Fruit fly (Drosophila melanogaster): Measurements from ENCODE around the gene CG15812.

Gene CG15812

DNA sequence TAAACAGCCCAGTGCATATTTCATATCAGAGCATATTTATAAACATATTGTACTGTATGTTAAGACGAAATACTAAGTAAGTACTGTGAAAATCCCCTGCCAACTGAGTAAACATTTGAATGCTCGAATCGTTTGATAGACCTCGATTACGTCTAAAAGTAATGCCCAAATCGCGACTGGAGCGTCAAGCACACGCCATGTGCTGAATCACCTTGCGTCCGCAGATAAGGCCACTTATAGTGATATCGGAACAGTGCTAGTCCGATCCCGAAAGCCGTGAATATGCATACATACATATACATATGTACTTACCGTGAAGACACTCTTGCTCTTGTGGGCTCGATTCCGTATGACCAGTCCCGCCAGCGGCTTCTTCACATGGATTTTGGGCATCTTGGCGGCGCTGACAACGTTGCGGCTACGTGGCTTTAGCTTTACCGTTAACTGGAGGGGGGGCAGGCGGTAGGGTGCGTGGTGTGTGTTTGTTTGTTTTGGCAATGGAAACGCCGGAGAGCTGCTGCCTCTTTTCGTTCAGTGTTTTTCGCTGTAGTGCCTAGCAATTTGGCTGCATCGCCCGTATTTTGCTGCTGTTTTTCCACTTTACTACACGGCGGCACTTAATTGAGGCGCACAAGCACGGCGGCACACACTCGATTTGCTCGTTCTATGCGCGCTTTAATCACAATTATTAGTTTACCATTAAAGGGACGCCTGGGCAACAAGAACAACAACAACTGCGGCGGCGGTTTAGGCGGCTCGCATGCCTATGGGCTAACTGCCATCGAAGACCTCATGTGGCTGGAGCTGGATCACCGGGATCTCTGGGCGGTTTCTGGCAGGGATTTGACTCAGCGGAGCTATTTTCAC lies 17.0 kb upstream of the CG15812 start:
- TF ChIP-seq cnc (optimal IDR thresholded peaks at IDR 0.05), result peak in 1 of 2 experiments; percentile 8
- TF ChIP-seq ovo (GFP tag; optimal IDR thresholded peaks at IDR 0.05), result peak; percentile 29
- no peak for TF ChIP-seq cic (GFP tag; optimal IDR thresholded peaks at IDR 0.05)
- no peak for TF ChIP-seq Hr96 (GFP tag; optimal IDR thresholded peaks at IDR 0.05)
- TF ChIP-seq toe (GFP tag; optimal IDR thresholded peaks at IDR 0.05), result no peak
- no peak for TF ChIP-seq CG1620 (GFP tag; optimal IDR thresholded peaks at IDR 0.05)
- no peak for TF ChIP-seq kay (GFP tag; ENCODE audit: borderline replicate concordance)
- no peak for TF ChIP-seq CG33017 (tag; optimal IDR thresholded peaks at IDR 0.05)
- no peak for TF ChIP-seq tj (GFP tag; optimal IDR thresholded peaks at IDR 0.05)
- peak; percentile 52 for TF ChIP-seq Mnt (GFP tag; optimal IDR thresholded peaks at IDR 0.05)
- no peak for TF ChIP-seq CG7101 (tag; optimal IDR thresholded peaks at IDR 0.05)

DNA sequence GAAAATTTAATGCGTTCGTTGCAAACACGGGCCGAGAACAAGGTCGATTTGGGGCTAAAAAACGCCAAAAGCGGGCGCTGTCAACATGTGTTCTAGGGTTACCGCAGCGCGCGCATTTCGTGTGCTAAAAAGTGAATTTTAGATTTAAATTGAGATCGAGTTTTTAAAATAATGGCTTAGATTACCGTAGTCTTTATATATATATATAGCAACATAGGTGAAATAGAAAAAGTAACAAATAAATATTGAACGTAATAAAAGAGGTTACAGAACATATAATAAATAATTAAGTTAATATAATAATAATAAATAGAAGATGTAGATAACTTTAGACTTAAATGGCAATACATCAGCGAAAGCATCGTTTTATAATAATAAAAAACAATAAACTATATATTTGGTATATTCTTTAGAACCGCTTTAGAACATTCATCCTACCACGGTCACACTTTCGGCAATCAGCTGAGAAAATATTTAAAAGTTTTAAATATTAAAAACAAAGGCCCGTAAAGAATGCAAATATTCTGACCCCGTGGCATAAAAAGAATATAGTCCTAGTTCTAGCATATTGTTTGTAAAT lies 16.3 kb upstream of the CG15812 start, which contains the start of the genes CG11537 and Alg2:
Gene CG11537 (minus strand): TSS at position 75 of the 580 bp plus-strand sequence.
Gene Alg2 (plus strand): TSS at position 426 of the 580 bp plus-strand sequence.
- TF ChIP-seq CG7045 (GFP tag; optimal IDR thresholded peaks at IDR 0.05) (peak; percentile 21), CG5204 (GFP tag; optimal IDR thresholded peaks at IDR 0.05) (no peak), tj (GFP tag; optimal IDR thresholded peaks at IDR 0.05) (peak; percentile 59), CG11617 (GFP tag; optimal IDR thresholded peaks at IDR 0.05) (peak; percentile 10), bab1 (GFP tag; optimal IDR thresholded peaks at IDR 0.05) (peak; percentile 55), ovo (GFP tag; optimal IDR thresholded peaks at IDR 0.05) (no peak), CG14711 (tag; optimal IDR thresholded peaks at IDR 0.05) (peak; percentile 98), CG12768 (GFP tag; optimal IDR thresholded peaks at IDR 0.05) (peak; percentile 54), cnc (optimal IDR thresholded peaks at IDR 0.05) (no peak), Mnt (GFP tag; optimal IDR thresholded peaks at IDR 0.05) (peak; percentile 57), CG1620 (GFP tag; optimal IDR thresholded peaks at IDR 0.05) (peak; percentile 27), kay (GFP tag; ENCODE audit: borderline replicate concordance) (no peak), CG7101 (tag; optimal IDR thresholded peaks at IDR 0.05) (peak; percentile 12)

DNA sequence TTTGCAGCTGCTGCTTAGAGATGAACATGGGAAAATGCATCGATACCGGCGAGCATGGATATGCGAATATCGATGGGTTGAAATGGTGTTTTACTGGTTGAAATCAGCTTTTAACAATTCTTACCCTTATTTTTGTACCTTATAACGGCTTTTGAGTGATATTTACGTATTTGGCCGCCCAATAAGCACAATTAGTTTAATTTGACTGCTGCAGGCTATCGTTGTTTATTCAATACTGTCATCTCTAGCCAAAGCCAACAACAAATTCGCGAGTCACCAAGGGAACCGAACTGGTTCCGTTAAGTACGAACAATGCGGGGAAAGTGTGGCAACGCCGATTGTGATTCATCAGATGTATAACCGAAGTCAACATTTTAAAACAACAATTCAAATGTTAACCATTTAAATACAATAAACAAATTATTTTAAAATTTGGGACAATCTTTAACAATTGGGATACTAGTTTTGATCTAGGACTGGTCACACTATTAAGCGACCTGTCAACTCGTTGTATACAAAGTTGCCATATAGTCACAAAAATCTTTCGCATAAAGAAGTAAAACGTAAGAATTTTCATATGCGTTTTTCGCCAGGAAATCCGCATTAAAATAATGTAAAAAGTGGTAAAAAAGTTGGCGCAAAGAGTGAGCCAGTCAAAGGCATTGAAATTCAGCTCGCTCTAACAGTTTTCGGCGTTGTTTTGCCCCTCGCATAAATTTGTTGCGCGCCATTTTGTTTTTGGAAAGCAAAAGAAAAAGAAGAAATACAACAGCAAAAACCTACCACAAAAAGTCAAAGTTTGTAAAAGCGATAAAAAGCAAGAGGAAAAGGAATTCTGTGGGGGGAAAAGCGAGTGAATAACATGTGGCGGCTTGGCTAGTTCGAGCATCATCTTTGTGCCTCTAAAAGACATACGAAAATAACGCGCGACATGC lies 11.4 kb upstream of the CG15812 start, which contains the start of the genes Usp5 and BtbVII:
Gene Usp5 (minus strand): TSS at position 234 of the 935 bp plus-strand sequence.
Gene BtbVII (plus strand): TSS at position 522 of the 935 bp plus-strand sequence.
- TF ChIP-seq pad (GFP tag; optimal IDR thresholded peaks at IDR 0.05) (peak; percentile 55), Crg-1 (GFP tag; optimal IDR thresholded peaks at IDR 0.05) (peak; percentile 73), CG33017 (tag; optimal IDR thresholded peaks at IDR 0.05) (peak; percentile 0), Hr96 (GFP tag; optimal IDR thresholded peaks at IDR 0.05) (peak; percentile 86), Mnt (GFP tag; optimal IDR thresholded peaks at IDR 0.05) (peak; percentile 71), ovo (GFP tag; optimal IDR thresholded peaks at IDR 0.05) (peak; percentile 78), cic (GFP tag; optimal IDR thresholded peaks at IDR 0.05) (peak; percentile 24), CG7101 (tag; optimal IDR thresholded peaks at IDR 0.05) (peak; percentile 73), tj (GFP tag; optimal IDR thresholded peaks at IDR 0.05) (peak; percentile 43), cnc (optimal IDR thresholded peaks at IDR 0.05) (peak; percentile 80 to 92), CG1620 (GFP tag; optimal IDR thresholded peaks at IDR 0.05) (peak; percentile 85), CG11617 (GFP tag; optimal IDR thresholded peaks at IDR 0.05) (peak; percentile 70), kay (GFP tag; ENCODE audit: borderline replicate concordance) (no peak), bab1 (GFP tag; optimal IDR thresholded peaks at IDR 0.05) (peak; percentile 82), CG7045 (GFP tag; optimal IDR thresholded peaks at IDR 0.05) (peak; percentile 45), CG12768 (GFP tag; optimal IDR thresholded peaks at IDR 0.05) (peak; percentile 62), toe (GFP tag; optimal IDR thresholded peaks at IDR 0.05) (peak; percentile 84), Clk (GFP tag; optimal IDR thresholded peaks at IDR 0.05) (peak; percentile 56), CG14711 (tag; optimal IDR thresholded peaks at IDR 0.05) (peak; percentile 48), CG5204 (GFP tag; optimal IDR thresholded peaks at IDR 0.05) (no peak)

DNA sequence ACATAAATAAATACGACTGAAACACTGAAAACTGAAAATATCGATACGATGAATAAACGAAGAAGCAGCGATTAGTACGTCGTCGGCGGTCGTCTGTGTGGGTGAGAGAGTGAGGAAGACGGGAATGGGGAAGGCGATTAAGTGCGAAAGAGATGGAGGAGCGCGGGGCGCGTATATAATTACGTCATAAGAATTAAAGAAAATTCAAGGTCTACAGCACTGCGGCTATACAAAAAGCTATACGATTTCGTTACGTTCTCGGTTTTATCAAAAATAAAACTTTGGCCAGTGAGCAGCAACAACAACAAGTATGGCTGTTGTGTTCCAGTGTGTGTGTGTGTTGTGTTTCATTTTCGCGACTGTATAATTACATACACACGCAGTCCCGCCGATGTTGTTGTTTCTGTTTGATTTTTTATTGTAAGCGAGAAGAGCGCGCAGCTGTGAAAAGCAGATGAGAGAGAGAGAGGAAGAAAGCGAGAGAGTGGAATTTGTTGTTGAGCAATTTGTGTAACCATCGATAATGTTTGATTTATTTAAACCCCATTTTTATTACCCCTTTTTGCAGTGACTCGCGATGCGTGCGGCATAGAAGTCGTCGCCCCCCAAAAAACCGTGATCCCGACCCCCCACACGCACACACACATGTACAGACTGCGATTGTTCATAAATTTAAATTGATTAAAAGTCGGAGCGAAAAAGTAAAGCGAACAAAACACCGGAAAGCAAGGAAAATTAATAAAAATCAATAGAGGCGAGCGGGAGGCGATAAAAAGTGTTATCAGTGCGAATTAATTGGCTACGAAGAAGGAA lies 10.5 kb upstream of the CG15812 start:
- TF ChIP-seq toe (GFP tag; optimal IDR thresholded peaks at IDR 0.05) (no peak), pad (GFP tag; optimal IDR thresholded peaks at IDR 0.05) (no peak), CG11617 (GFP tag; optimal IDR thresholded peaks at IDR 0.05) (peak; percentile 54), cic (GFP tag; optimal IDR thresholded peaks at IDR 0.05) (peak; percentile 94), bab1 (GFP tag; optimal IDR thresholded peaks at IDR 0.05) (no peak), tj (GFP tag; optimal IDR thresholded peaks at IDR 0.05) (peak; percentile 49), CG7101 (tag; optimal IDR thresholded peaks at IDR 0.05) (peak; percentile 9), CG33017 (tag; optimal IDR thresholded peaks at IDR 0.05) (no peak), Hr96 (GFP tag; optimal IDR thresholded peaks at IDR 0.05) (no peak), CG1620 (GFP tag; optimal IDR thresholded peaks at IDR 0.05) (no peak), CG14711 (tag; optimal IDR thresholded peaks at IDR 0.05) (no peak), Clk (GFP tag; optimal IDR thresholded peaks at IDR 0.05) (peak; percentile 47), CG12768 (GFP tag; optimal IDR thresholded peaks at IDR 0.05) (peak; percentile 82), cnc (optimal IDR thresholded peaks at IDR 0.05) (no peak), CG7045 (GFP tag; optimal IDR thresholded peaks at IDR 0.05) (peak; percentile 25), Crg-1 (GFP tag; optimal IDR thresholded peaks at IDR 0.05) (no peak), kay (GFP tag; ENCODE audit: borderline replicate concordance) (no peak), Mnt (GFP tag; optimal IDR thresholded peaks at IDR 0.05) (peak; percentile 77), ovo (GFP tag; optimal IDR thresholded peaks at IDR 0.05) (no peak), CG5204 (GFP tag; optimal IDR thresholded peaks at IDR 0.05) (no peak)
